Worm (Caenorhabditis elegans): ENCODE measurements around the gene kap-1.

Gene kap-1

ce11 chrIII:7314473-7314872 lies 24.2 kb upstream of the kap-1 start:
- TF ChIP-seq madf-2 (tag; optimal IDR thresholded peaks at IDR 0.05) (no peak), ceh-19 (GFP tag; optimal IDR thresholded peaks at IDR 0.05) (no peak), hlh-6 (tag; optimal IDR thresholded peaks at IDR 0.05) (no peak), ets-4 (tag; optimal IDR thresholded peaks at IDR 0.05) (no peak), mec-3 (tag; optimal IDR thresholded peaks at IDR 0.05; ENCODE audit: borderline replicate concordance) (no peak), nfya-1 (tag; optimal IDR thresholded peaks at IDR 0.05) (no peak), elt-4 (tag; optimal IDR thresholded peaks at IDR 0.05) (no peak), sox-2 (GFP tag; IDR thresholded peaks at IDR 0.05) (no peak), pqm-1 (tag; optimal IDR thresholded peaks at IDR 0.05) (no peak), C08G9.2 (tag; optimal IDR thresholded peaks at IDR 0.05) (no peak), C38D4.7 (GFP tag; optimal IDR thresholded peaks at IDR 0.05) (no peak), ceh-22 (tag; optimal IDR thresholded peaks at IDR 0.05) (no peak), npax-4 (tag; optimal IDR thresholded peaks at IDR 0.05) (no peak), hlh-13 (GFP tag; optimal IDR thresholded peaks at IDR 0.05) (no peak), ceh-48 (tag; optimal IDR thresholded peaks at IDR 0.05) (no peak), dve-1 (tag; optimal IDR thresholded peaks at IDR 0.05) (no peak), elt-2 (tag; optimal IDR thresholded peaks at IDR 0.05) (no peak), ama-1 (optimal IDR thresholded peaks at IDR 0.05) (no peak)

ce11 chrIII:7314927-7315547 lies 23.6 kb upstream of the kap-1 start, which contains the start of gene nspg-6:
Gene nspg-6 (minus strand): TSS chrIII:7314977.
- TF ChIP-seq K02D7.2 (tag; optimal IDR thresholded peaks at IDR 0.05) = no peak
- no peak for TF ChIP-seq ceh-31 (tag; optimal IDR thresholded peaks at IDR 0.05)
- TF ChIP-seq ref-2 (tag; optimal IDR thresholded peaks at IDR 0.05) = no peak
- TF ChIP-seq zip-5 (tag; optimal IDR thresholded peaks at IDR 0.05) = no peak
- no peak for TF ChIP-seq hlh-15 (tag; optimal IDR thresholded peaks at IDR 0.05)
- no peak for TF ChIP-seq che-1 (tag; optimal IDR thresholded peaks at IDR 0.05)
- no peak for TF ChIP-seq fkh-10 (GFP tag; optimal IDR thresholded peaks at IDR 0.05)
- no peak for TF ChIP-seq Y22D7AL.16 (tag; optimal IDR thresholded peaks at IDR 0.05)

- no peak for TF ChIP-seq pag-3 (tag; optimal IDR thresholded peaks at IDR 0.05; ENCODE audit: borderline replicate concordance)
- peak; percentile 33 for TF ChIP-seq ceh-19 (GFP tag; optimal IDR thresholded peaks at IDR 0.05)
- peak; percentile 14 for TF ChIP-seq pax-1 (tag; optimal IDR thresholded peaks at IDR 0.05)
These were observed 21.3 kb upstream of the kap-1 start for ce11 chrIII:7317354-7317753.

ce11 chrIII:7319390-7319789 lies 19.2 kb upstream of the kap-1 start, which contains the start of gene F56C9.8:
Gene F56C9.8 (minus strand): TSS chrIII:7319509.
- TF ChIP-seq pax-1 (tag; optimal IDR thresholded peaks at IDR 0.05) = no peak

- TF ChIP-seq nhr-232 (tag; optimal IDR thresholded peaks at IDR 0.05) = no peak
- no peak for TF ChIP-seq nfya-1 (tag; optimal IDR thresholded peaks at IDR 0.05)
- no peak for TF ChIP-seq ceh-48 (tag; optimal IDR thresholded peaks at IDR 0.05)
These were observed 16.6 kb upstream of the kap-1 start for ce11 chrIII:7322018-7322417.

- TF ChIP-seq ceh-31 (tag; optimal IDR thresholded peaks at IDR 0.05) (no peak), fax-1 (tag; optimal IDR thresholded peaks at IDR 0.05) (no peak), nhr-232 (tag; optimal IDR thresholded peaks at IDR 0.05) (no peak), nhr-11 (tag; optimal IDR thresholded peaks at IDR 0.05) (no peak), ceh-9 (tag; optimal IDR thresholded peaks at IDR 0.05) (no peak), pax-1 (tag; optimal IDR thresholded peaks at IDR 0.05) (no peak), pha-2 (tag; optimal IDR thresholded peaks at IDR 0.05) (no peak), elt-2 (tag; optimal IDR thresholded peaks at IDR 0.05) (no peak), T23F11.4 (GFP tag; optimal IDR thresholded peaks at IDR 0.05) (no peak), ceh-22 (tag; optimal IDR thresholded peaks at IDR 0.05) (no peak), ceh-2 (tag; optimal IDR thresholded peaks at IDR 0.05) (no peak), dmd-4 (tag; optimal IDR thresholded peaks at IDR 0.05; ENCODE audit: borderline replicate concordance) (no peak), odd-2 (tag; optimal IDR thresholded peaks at IDR 0.05) (no peak), nfya-1 (tag; optimal IDR thresholded peaks at IDR 0.05) (no peak), syd-9 (tag; optimal IDR thresholded peaks at IDR 0.05) (no peak), F13H6.1 (tag; optimal IDR thresholded peaks at IDR 0.05) (no peak), tbx-2 (tag; optimal IDR thresholded peaks at IDR 0.05) (no peak), mec-3 (tag; optimal IDR thresholded peaks at IDR 0.05; ENCODE audit: borderline replicate concordance) (no peak), ttx-3 (tag; optimal IDR thresholded peaks at IDR 0.05) (no peak), lin-11 (tag; optimal IDR thresholded peaks at IDR 0.05) (no peak)
These were observed 15.3 kb upstream of the kap-1 start for ce11 chrIII:7323331-7323730.

Data from whole organism, late embryonic.